Worm (Caenorhabditis elegans) whole organism, L1 larva: Measurements from ENCODE around the gene C13C4.8.

Experiments
- C04F5.9 ChIP-seq: sonication (generic microtip); optimal IDR thresholded peaks from 2 replicates; lab custom pipeline; 2016; ENCODE audit warnings: missing genetic modification characterization, missing compliant biosample characterization
- C16A3.4 ChIP-seq: fragments of 150-350 bp; optimal IDR thresholded peaks from 2 replicates; lab custom pipeline; 2014; ENCODE audit warnings: missing biosample characterization, missing genetic modification characterization
- Y116A8C.19 ChIP-seq: sonication (generic microtip); optimal IDR thresholded peaks from 2 replicates; lab custom pipeline; 2016; ENCODE audit warnings: missing compliant biosample characterization, missing genetic modification characterization, borderline replicate concordance
- aha-1 ChIP-seq: fragments of 150-350 bp; optimal IDR thresholded peaks from 2 replicates; lab custom pipeline; 2014; ENCODE audit warnings: missing biosample characterization, missing genetic modification characterization
- ceh-88 ChIP-seq: fragments of 200-800 bp; sonication (Bioruptor generic); IDR thresholded peaks from 2 replicates; pipeline ENCODE4 v1.3.6; 2022; ENCODE audit warnings: missing genetic modification characterization, missing compliant biosample characterization
- ceh-90 ChIP-seq: sonication (generic microtip); optimal IDR thresholded peaks from 2 replicates; lab custom pipeline; 2016; ENCODE audit warnings: missing genetic modification characterization, missing compliant biosample characterization
- dpl-1 ChIP-seq, 3 experiments: fragments of 150-350 bp in 2 of 3; sonication (generic microtip) in 1 of 3; optimal IDR thresholded peaks; 2 replicates each; lab custom pipeline; 2014 to 2017; ENCODE audit warnings: missing biosample characterization in 3 of 3, missing genetic modification characterization in 3 of 3, missing genetic modification reagents in 3 of 3
- dsc-1 ChIP-seq: sonication (generic microtip); optimal IDR thresholded peaks from 2 replicates; lab custom pipeline; 2016; ENCODE audit warnings: mild to moderate bottlenecking, missing genetic modification characterization, missing compliant biosample characterization
- efl-1 ChIP-seq, 4 experiments: fragments of 150-350 bp; optimal IDR thresholded peaks in 3 of 4; peaks in 1 of 4; 1 replicate in 1 of 4; 2 replicates in 3 of 4; lab custom pipeline; 2014; ENCODE audit warnings: missing biosample characterization in 2 of 4, missing genetic modification characterization in 2 of 4, missing genetic modification reagents in 2 of 4
- efl-3 ChIP-seq: fragments of 200-800 bp; sonication (Bioruptor generic); optimal IDR thresholded peaks from 2 replicates; lab custom pipeline; 2018; ENCODE audit warnings: mild to moderate bottlenecking, missing genetic modification characterization, missing compliant biosample characterization
- elt-2 ChIP-seq: sonication (generic microtip); optimal IDR thresholded peaks from 2 replicates; lab custom pipeline; 2016; ENCODE audit warnings: missing genetic modification characterization, mild to moderate bottlenecking, inconsistent platforms, missing compliant biosample characterization, missing genetic modification reagents
- elt-3 ChIP-seq, 6 experiments: fragments of 150-350 bp in 1 of 6; sonication (generic microtip); optimal IDR thresholded peaks; 2 replicates each; lab custom pipeline; 2017 to 2018; ENCODE audit warnings: missing biosample characterization in 6 of 6, missing genetic modification characterization in 6 of 6, inconsistent platforms in 1 of 6
- ets-5 ChIP-seq: fragments of 200-800 bp; sonication (Bioruptor generic); IDR thresholded peaks from 2 replicates; pipeline ENCODE4 v1.3.6; 2022; ENCODE audit warnings: missing genetic modification characterization, missing compliant biosample characterization
- fkh-10 ChIP-seq: sonication (generic microtip); optimal IDR thresholded peaks from 2 replicates; lab custom pipeline; 2017; ENCODE audit warnings: missing biosample characterization, missing genetic modification reagents, missing genetic modification characterization
- fkh-4 ChIP-seq: sonication (generic microtip); optimal IDR thresholded peaks from 2 replicates; lab custom pipeline; 2016; ENCODE audit warnings: missing compliant biosample characterization, missing genetic modification characterization, borderline replicate concordance
- fkh-8 ChIP-seq: sonication (generic microtip); optimal IDR thresholded peaks from 2 replicates; lab custom pipeline; 2016; ENCODE audit warnings: mild to moderate bottlenecking, missing genetic modification characterization, missing compliant biosample characterization
- fos-1 ChIP-seq: fragments of 150-350 bp; optimal IDR thresholded peaks from 2 replicates; lab custom pipeline; 2014; ENCODE audit warnings: missing biosample characterization, missing genetic modification characterization
- hlh-17 ChIP-seq: fragments of 200-800 bp; sonication (Bioruptor generic); optimal IDR thresholded peaks from 2 replicates; lab custom pipeline; 2018; ENCODE audit warnings: missing genetic modification characterization, mild to moderate bottlenecking, missing compliant biosample characterization, moderate library complexity, borderline replicate concordance
- hlh-4 ChIP-seq: sonication (generic microtip); optimal IDR thresholded peaks from 2 replicates; lab custom pipeline; 2016; ENCODE audit warnings: mild to moderate bottlenecking, missing genetic modification characterization, missing compliant biosample characterization
- hpl-2 ChIP-seq: fragments of 150-350 bp; optimal IDR thresholded peaks from 2 replicates; lab custom pipeline; 2014; ENCODE audit warnings: missing biosample characterization, missing genetic modification reagents, missing genetic modification characterization
- irx-1 ChIP-seq: sonication (generic microtip); optimal IDR thresholded peaks from 2 replicates; lab custom pipeline; 2016; ENCODE audit warnings: missing genetic modification characterization, missing compliant biosample characterization
- isw-1 ChIP-seq: fragments of 200-800 bp; sonication (Bioruptor generic); IDR thresholded peaks from 2 replicates; pipeline ENCODE4 v1.3.6; 2022; ENCODE audit warnings: missing genetic modification characterization, missing compliant biosample characterization
- jun-1 ChIP-seq: fragments of 150-350 bp; optimal IDR thresholded peaks from 2 replicates; lab custom pipeline; 2014; ENCODE audit warnings: missing biosample characterization, missing genetic modification reagents, missing genetic modification characterization
- lin-14 ChIP-seq: fragments of 200-800 bp; sonication (Bioruptor generic); optimal IDR thresholded peaks from 2 replicates; lab custom pipeline; 2018; ENCODE audit warnings: mild to moderate bottlenecking, missing genetic modification characterization, moderate library complexity, missing compliant biosample characterization
- lin-15B ChIP-seq: fragments of 150-350 bp; sonication (generic microtip); optimal IDR thresholded peaks from 3 replicates; lab custom pipeline; 2014; ENCODE audit warnings: missing biosample characterization, missing genetic modification characterization
- lin-35 ChIP-seq, 2 experiments: fragments of 150-350 bp; optimal IDR thresholded peaks; 2 replicates each; lab custom pipeline; 2014; ENCODE audit warnings: missing biosample characterization in 2 of 2, missing genetic modification characterization in 2 of 2, missing genetic modification reagents in 2 of 2
- lir-3 ChIP-seq: sonication (generic microtip); optimal IDR thresholded peaks from 2 replicates; lab custom pipeline; 2016; ENCODE audit warnings: mild to moderate bottlenecking, missing genetic modification characterization, moderate library complexity, missing compliant biosample characterization; ENCODE audit not compliant: poor library complexity
- lsy-2 ChIP-seq, 2 experiments: fragments of 150-350 bp; optimal IDR thresholded peaks; 2 replicates each; lab custom pipeline; 2014; ENCODE audit warnings: missing biosample characterization in 2 of 2, missing genetic modification characterization in 2 of 2
- mab-9 ChIP-seq: fragments of 200-800 bp; sonication (Bioruptor generic); IDR thresholded peaks from 2 replicates; pipeline ENCODE4 v1.3.6; 2022; ENCODE audit warnings: missing genetic modification reagents, missing genetic modification characterization, missing compliant biosample characterization
- mdl-1 ChIP-seq, 2 experiments: fragments of 150-350 bp; optimal IDR thresholded peaks; 2 replicates each; lab custom pipeline; 2014 to 2017; ENCODE audit warnings: missing biosample characterization in 2 of 2, missing genetic modification characterization in 2 of 2, inconsistent platforms in 1 of 2
- mep-1 ChIP-seq: fragments of 150-350 bp; optimal IDR thresholded peaks from 2 replicates; lab custom pipeline; 2014; ENCODE audit warnings: missing biosample characterization, missing genetic modification characterization
- nhr-11 ChIP-seq: fragments of 150-350 bp; optimal IDR thresholded peaks from 2 replicates; lab custom pipeline; 2014; ENCODE audit warnings: missing biosample characterization, missing genetic modification characterization
- nhr-12 ChIP-seq: sonication (generic microtip); optimal IDR thresholded peaks from 2 replicates; lab custom pipeline; 2017; ENCODE audit warnings: missing biosample characterization, missing genetic modification characterization
- nhr-19 ChIP-seq: fragments of 200-800 bp; sonication (Bioruptor generic); conservative IDR thresholded peaks from 2 replicates; pipeline ENCODE4 v1.3.6; 2022; ENCODE audit warnings: missing genetic modification characterization, missing compliant biosample characterization
- nhr-20 ChIP-seq: sonication (generic microtip); optimal IDR thresholded peaks from 2 replicates; lab custom pipeline; 2016; ENCODE audit warnings: mild to moderate bottlenecking, missing genetic modification characterization, missing compliant biosample characterization
- nhr-47 ChIP-seq: sonication (generic microtip); optimal IDR thresholded peaks from 2 replicates; lab custom pipeline; 2016; ENCODE audit warnings: mild to moderate bottlenecking, missing genetic modification characterization, moderate library complexity, missing compliant biosample characterization
- nhr-77 ChIP-seq: fragments of 150-350 bp; optimal IDR thresholded peaks from 2 replicates; lab custom pipeline; 2014; ENCODE audit warnings: missing biosample characterization, missing genetic modification characterization
- nhr-85 ChIP-seq: sonication (generic microtip); peaks from one replicate; lab custom pipeline; 2016; ENCODE audit warnings: missing genetic modification characterization, inconsistent platforms, missing compliant biosample characterization
- nhr-90 ChIP-seq: sonication (generic microtip); optimal IDR thresholded peaks from 2 replicates; lab custom pipeline; 2016; ENCODE audit warnings: mild to moderate bottlenecking, missing genetic modification characterization, missing compliant biosample characterization; ENCODE audit not compliant: poor library complexity
- pax-3 ChIP-seq: fragments of 200-800 bp; sonication (Bioruptor generic); optimal IDR thresholded peaks from 2 replicates; lab custom pipeline; 2018; ENCODE audit warnings: mild to moderate bottlenecking, missing genetic modification characterization, moderate library complexity, missing compliant biosample characterization
- pqm-1 ChIP-seq: sonication (generic microtip); optimal IDR thresholded peaks from 3 replicates; lab custom pipeline; 2017; ENCODE audit warnings: missing biosample characterization, missing genetic modification characterization
- snpc-4 ChIP-seq: fragments of 150-350 bp; optimal IDR thresholded peaks from 2 replicates; lab custom pipeline; 2014; ENCODE audit warnings: missing biosample characterization, missing genetic modification characterization
- snu-23 ChIP-seq: sonication (generic microtip); optimal IDR thresholded peaks from 2 replicates; lab custom pipeline; 2016; ENCODE audit warnings: missing genetic modification characterization, missing compliant biosample characterization
- sox-4 ChIP-seq: sonication (generic microtip); optimal IDR thresholded peaks from 2 replicates; lab custom pipeline; 2016; ENCODE audit warnings: missing genetic modification characterization, missing compliant biosample characterization
- sptf-1 ChIP-seq: fragments of 150-350 bp; optimal IDR thresholded peaks from 2 replicates; lab custom pipeline; 2014; ENCODE audit warnings: missing biosample characterization, missing genetic modification characterization
- tlp-1 ChIP-seq: fragments of 150-350 bp; optimal IDR thresholded peaks from 2 replicates; lab custom pipeline; 2014; ENCODE audit warnings: missing biosample characterization, missing genetic modification characterization
- unc-30 ChIP-seq: sonication (generic microtip); optimal IDR thresholded peaks from 2 replicates; lab custom pipeline; 2017; ENCODE audit warnings: missing biosample characterization, missing genetic modification characterization
- unc-62 ChIP-seq: fragments of 150-350 bp; optimal IDR thresholded peaks from 2 replicates; lab custom pipeline; 2014; ENCODE audit warnings: missing biosample characterization, missing genetic modification reagents, missing genetic modification characterization
- vab-15 ChIP-seq: sonication (generic microtip); optimal IDR thresholded peaks from 2 replicates; lab custom pipeline; 2017; ENCODE audit warnings: missing genotype, mild to moderate bottlenecking, missing genetic modification characterization, missing compliant biosample characterization
- zag-1 ChIP-seq: fragments of 150-350 bp; optimal IDR thresholded peaks from 2 replicates; lab custom pipeline; 2014; ENCODE audit warnings: missing biosample characterization, missing genetic modification characterization
- ztf-4 ChIP-seq: fragments of 150-350 bp; optimal IDR thresholded peaks from 2 replicates; lab custom pipeline; 2014; ENCODE audit warnings: missing biosample characterization, missing genetic modification characterization

The C13C4.8 gene

ce11 chrV:12098123-12098522, 19.7 kb upstream of the C13C4.8 start, which contains the start of gene nhr-209:
TSS of gene nhr-209 (plus strand) at chrV:12098149.
- TF ChIP-seq snu-23 (no peak), elt-3 (tag; optimal IDR thresholded peaks at IDR 0.05; lab: Kevin White, UChicago) (peak in 1 of 6 experiments; percentile 26), nhr-20 (peak; percentile 25), efl-1 (optimal IDR thresholded peaks at IDR 0.05; lab: Kevin White, UChicago) (no peak), efl-1 (GFP tag; optimal IDR thresholded peaks at IDR 0.05 in 1 of 2; lab: Kevin White, UChicago) (peak in 1 of 2 experiments; percentile 86), vab-15 (no peak), isw-1 (GFP tag; lab: Robert Waterston, UW) (no peak), fkh-10 (no peak), nhr-85 (tag; lab: Kevin White, UChicago) (peak; percentile 0)

- TF ChIP-seq ceh-88 = no peak
- TF ChIP-seq efl-3 (GFP tag; lab: Kevin White, UChicago) = no peak
- TF ChIP-seq ceh-90 = no peak
- TF ChIP-seq Y116A8C.19 (tag; lab: Kevin White, UChicago) = no peak
- TF ChIP-seq fkh-4 (tag; lab: Kevin White, UChicago) = no peak
- TF ChIP-seq nhr-90 (tag; lab: Kevin White, UChicago) = no peak
- TF ChIP-seq mep-1 (tag; lab: Kevin White, UChicago) = peak; percentile 11
- TF ChIP-seq jun-1 (tag; lab: Kevin White, UChicago) = no peak
- no peak for TF ChIP-seq hlh-17
- no peak for TF ChIP-seq fos-1
- TF ChIP-seq nhr-19 (GFP tag; lab: Robert Waterston, UW) = no peak; the same call in 1 of the 2 replicates
- no peak for TF ChIP-seq tlp-1
- TF ChIP-seq lin-15B (tag; lab: Kevin White, UChicago) = no peak
- TF ChIP-seq sptf-1 (tag; lab: Kevin White, UChicago) = no peak
- no peak for TF ChIP-seq C16A3.4 (tag; lab: Kevin White, UChicago)
- TF ChIP-seq nhr-47 = no peak
- no peak for TF ChIP-seq ztf-4 (tag; lab: Kevin White, UChicago)
- TF ChIP-seq lin-35 (GFP tag; optimal IDR thresholded peaks at IDR 0.05; lab: Kevin White, UChicago) = peak in 1 of 2 experiments; percentile 8
- TF ChIP-seq pax-3 = no peak
- TF ChIP-seq pqm-1 (tag; lab: Kevin White, UChicago) = no peak
- no peak for TF ChIP-seq unc-62 (GFP tag; lab: Kevin White, UChicago)
- TF ChIP-seq lin-14 (GFP tag; lab: Kevin White, UChicago) = peak; percentile 63
- TF ChIP-seq lsy-2 (tag; optimal IDR thresholded peaks at IDR 0.05; lab: Kevin White, UChicago) = peak in 1 of 2 experiments; percentile 42
- no peak for TF ChIP-seq C04F5.9 (tag; lab: Kevin White, UChicago)
- TF ChIP-seq hpl-2 (GFP tag; lab: Kevin White, UChicago) = no peak
- TF ChIP-seq hlh-4 (tag; lab: Kevin White, UChicago) = no peak
- TF ChIP-seq nhr-11 (tag; lab: Kevin White, UChicago) = no peak
- TF ChIP-seq sox-4 (tag; lab: Kevin White, UChicago) = no peak
- no peak for TF ChIP-seq zag-1 (tag; lab: Kevin White, UChicago)
- TF ChIP-seq mab-9 (GFP tag; lab: Robert Waterston, UW) = no peak
- peak; percentile 43 for TF ChIP-seq snpc-4 (tag; lab: Kevin White, UChicago)
- TF ChIP-seq elt-3 (tag; optimal IDR thresholded peaks at IDR 0.05; lab: Kevin White, UChicago) = no peak
- TF ChIP-seq irx-1 (tag; lab: Kevin White, UChicago) = no peak
- no peak for TF ChIP-seq fkh-8 (tag; lab: Kevin White, UChicago)
- no peak for TF ChIP-seq nhr-77
- no peak for TF ChIP-seq ets-5 (GFP tag; lab: Robert Waterston, UW)
- TF ChIP-seq snu-23 = peak; percentile 30
- no peak for TF ChIP-seq dsc-1 (tag; lab: Kevin White, UChicago)
- no peak for TF ChIP-seq elt-2
- peak in 1 of 3 experiments; percentile 19 for TF ChIP-seq dpl-1 (GFP tag; optimal IDR thresholded peaks at IDR 0.05; lab: Kevin White, UChicago)
- TF ChIP-seq aha-1 (tag; lab: Kevin White, UChicago) = no peak
- no peak for TF ChIP-seq unc-30 (tag; lab: Kevin White, UChicago)
- no peak for TF ChIP-seq nhr-85 (tag; lab: Kevin White, UChicago)
- no peak for TF ChIP-seq lir-3
- TF ChIP-seq mdl-1 (tag; optimal IDR thresholded peaks at IDR 0.05; lab: Kevin White, UChicago) = no peak
- no peak for TF ChIP-seq nhr-12 (tag; lab: Kevin White, UChicago)
Measured at ce11 chrV:12100794-12101343, 16.9 kb upstream of the C13C4.8 start, which contains the start of gene nhr-154. TSS of gene nhr-154 (plus strand) at chrV:12101293.
